Worm (Caenorhabditis elegans) whole organism, midembryonic: ENCODE measurements around the gene F38B2.3.

Experiments
- T22C8.4 ChIP-seq: fragments of 200-800 bp; sonication (Bioruptor generic); IDR thresholded peaks from 2 replicates; pipeline ENCODE4 v1.3.6; 2022; ENCODE audit warnings: missing genetic modification characterization, missing compliant biosample characterization
- cog-1 ChIP-seq: sonication (generic microtip); optimal IDR thresholded peaks from 2 replicates; lab custom pipeline; 2016; ENCODE audit warnings: missing genetic modification characterization, missing compliant biosample characterization
- flt-1 ChIP-seq: fragments of 200-800 bp; sonication (Bioruptor generic); IDR thresholded peaks from 2 replicates; pipeline ENCODE4 v1.3.6; 2022; ENCODE audit warnings: missing genetic modification characterization, missing compliant biosample characterization
- klf-2 ChIP-seq: fragments of 200-800 bp; sonication (Bioruptor generic); conservative IDR thresholded peaks from 2 replicates; pipeline ENCODE4 v1.3.6; 2022; ENCODE audit warnings: missing genetic modification reagents, missing genetic modification characterization, missing compliant biosample characterization
- med-1 ChIP-seq: sonication (generic microtip); optimal IDR thresholded peaks from 2 replicates; lab custom pipeline; 2017; ENCODE audit warnings: missing genetic modification characterization, mild to moderate bottlenecking, missing compliant biosample characterization, antibody characterized with exemption, missing genetic modification reagents; ENCODE audit not compliant: insufficient read depth
- ref-1 ChIP-seq: fragments of 200-800 bp; sonication (Bioruptor generic); conservative IDR thresholded peaks from 2 replicates; pipeline ENCODE4 v1.3.6; 2022; ENCODE audit warnings: missing genetic modification reagents, missing genetic modification characterization, missing compliant biosample characterization
- tab-1 ChIP-seq: fragments of 200-800 bp; sonication (Bioruptor generic); IDR thresholded peaks from 2 replicates; pipeline ENCODE4 v1.3.6; 2022; ENCODE audit warnings: missing genetic modification characterization, missing compliant biosample characterization
- ztf-23 ChIP-seq: fragments of 200-800 bp; sonication (Bioruptor generic); IDR thresholded peaks from 2 replicates; pipeline ENCODE4 v1.3.6; 2022; ENCODE audit warnings: missing genetic modification reagents, missing genetic modification characterization, missing compliant biosample characterization

- TF ChIP-seq med-1 (GFP tag; lab: Kevin White, UChicago) (no peak), T22C8.4 (no peak), flt-1 (no peak), klf-2 (GFP tag; lab: Robert Waterston, UW) (no peak), ztf-23 (no peak), cog-1 (tag; lab: Kevin White, UChicago) (no peak), tab-1 (GFP tag; lab: Robert Waterston, UW) (no peak), ref-1 (GFP tag; lab: Robert Waterston, UW) (no peak)
Observed at ce11 chrX:11281148-11281547, 5.0 kb downstream of the F38B2.3 start, which contains the start of gene F38B2.6.
